Fruit fly (Drosophila melanogaster): ENCODE results near the gene CG11109.
A peak's percentile ranks its signal among the peaks of the same experiment; 100 is the strongest.

Gene CG11109

dm6 chr3L:22865061-22865418, 7.0 kb upstream of the CG11109 start:
- peak; percentile 23 for TF ChIP-seq CG10631 (GFP tag; optimal IDR thresholded peaks at IDR 0.05)
- TF ChIP-seq svp (GFP tag) = peak; percentile 73
- TF ChIP-seq spab (GFP tag; optimal IDR thresholded peaks at IDR 0.05) = peak; percentile 29
- TF ChIP-seq CG6276 (GFP tag; optimal IDR thresholded peaks at IDR 0.05) = peak; percentile 85
- peak; percentile 61 for TF ChIP-seq topi (GFP tag; optimal IDR thresholded peaks at IDR 0.05)
- peak; percentile 41 for TF ChIP-seq Eip75B (GFP tag; optimal IDR thresholded peaks at IDR 0.05)
- peak; percentile 73 for TF ChIP-seq Met (GFP tag; optimal IDR thresholded peaks at IDR 0.05)
- TF ChIP-seq CG10669 (GFP tag; optimal IDR thresholded peaks at IDR 0.05) = peak; percentile 53
- peak; percentile 39 for TF ChIP-seq CG11902 (GFP tag; optimal IDR thresholded peaks at IDR 0.05)
- TF ChIP-seq CG9139 (GFP tag; optimal IDR thresholded peaks at IDR 0.05) = no peak
- peak; percentile 94 for TF ChIP-seq Eip78C (GFP tag)
- peak; percentile 5 for TF ChIP-seq fkh (GFP tag; optimal IDR thresholded peaks at IDR 0.05)
- peak; percentile 55 for TF ChIP-seq dsx (GFP tag; optimal IDR thresholded peaks at IDR 0.05; ENCODE audit: poor library complexity, severe bottlenecking)
- TF ChIP-seq CG3919 (GFP tag; optimal IDR thresholded peaks at IDR 0.05) = peak; percentile 60
- peak; percentile 40 for TF ChIP-seq CG8319 (GFP tag; optimal IDR thresholded peaks at IDR 0.05)
- peak; percentile 72 for TF ChIP-seq pdm3 (GFP tag; optimal IDR thresholded peaks at IDR 0.05)
- peak; percentile 45 for TF ChIP-seq dac (GFP tag; optimal IDR thresholded peaks at IDR 0.05)
- peak; percentile 79 for TF ChIP-seq acj6 (GFP tag; optimal IDR thresholded peaks at IDR 0.05)
- TF ChIP-seq vri (GFP tag; optimal IDR thresholded peaks at IDR 0.05) = no peak
- peak; percentile 75 for TF ChIP-seq Sox102F (GFP tag; optimal IDR thresholded peaks at IDR 0.05)
- peak; percentile 39 for TF ChIP-seq CG31627 (GFP tag; optimal IDR thresholded peaks at IDR 0.05)
- peak; percentile 77 for TF ChIP-seq Hr4 (GFP tag; optimal IDR thresholded peaks at IDR 0.05)
- peak; percentile 73 for TF ChIP-seq Smox (GFP tag; optimal IDR thresholded peaks at IDR 0.05)
- TF ChIP-seq CG16779 (tag; optimal IDR thresholded peaks at IDR 0.05) = peak; percentile 54
- peak; percentile 22 for TF ChIP-seq CG6854 (GFP tag; optimal IDR thresholded peaks at IDR 0.05)
- TF ChIP-seq achi (GFP tag; optimal IDR thresholded peaks at IDR 0.05) = no peak
- no peak for TF ChIP-seq Gug (GFP tag; IDR thresholded peaks at IDR 0.05)
- TF ChIP-seq CG15336 (GFP tag; IDR thresholded peaks at IDR 0.05) = peak; percentile 91
- no peak for TF ChIP-seq CG11294 (GFP tag; IDR thresholded peaks at IDR 0.05)
- peak; percentile 58 for TF ChIP-seq Hr39 (GFP tag; optimal IDR thresholded peaks at IDR 0.05)
- peak; percentile 71 for TF ChIP-seq eg (GFP tag; IDR thresholded peaks at IDR 0.05)
- peak; percentile 2 for TF ChIP-seq CG11762 (GFP tag; optimal IDR thresholded peaks at IDR 0.05; ENCODE audit: insufficient read depth)
- TF ChIP-seq net (GFP tag; optimal IDR thresholded peaks at IDR 0.05) = peak; percentile 65
- TF ChIP-seq CG34406 (GFP tag; optimal IDR thresholded peaks at IDR 0.05) = peak; percentile 79
- peak; percentile 80 for TF ChIP-seq CG32006 (GFP tag; optimal IDR thresholded peaks at IDR 0.05)
- TF ChIP-seq CG6163 (GFP tag; IDR thresholded peaks at IDR 0.05) = peak; percentile 38; the same call in 1 of the 3 replicates
- TF ChIP-seq Hr38 (GFP tag; optimal IDR thresholded peaks at IDR 0.05) = no peak
- peak; percentile 40 for TF ChIP-seq CG1621 (tag; optimal IDR thresholded peaks at IDR 0.05)
- peak; percentile 58 for TF ChIP-seq CG3032 (tag; optimal IDR thresholded peaks at IDR 0.05)
- peak in 1 of 2 experiments; percentile 73 for TF ChIP-seq salr (GFP tag; optimal IDR thresholded peaks at IDR 0.05)
- TF ChIP-seq OdsH (GFP tag; optimal IDR thresholded peaks at IDR 0.05) = peak; percentile 82
- peak; percentile 75 for TF ChIP-seq CG8632 (GFP tag; optimal IDR thresholded peaks at IDR 0.05)
- peak; percentile 18 to 54 for TF ChIP-seq ss (GFP tag; optimal IDR thresholded peaks at IDR 0.05)
- TF ChIP-seq CG4318 (GFP tag; optimal IDR thresholded peaks at IDR 0.05) = no peak
- peak; percentile 9 for TF ChIP-seq Ets21C (GFP tag; optimal IDR thresholded peaks at IDR 0.05)
- peak; percentile 76 for TF ChIP-seq Ets96B (tag; optimal IDR thresholded peaks at IDR 0.05)
- peak; percentile 76 for TF ChIP-seq esn (GFP tag; optimal IDR thresholded peaks at IDR 0.05)
- peak; percentile 31 for TF ChIP-seq fd59A (GFP tag; optimal IDR thresholded peaks at IDR 0.05)
- TF ChIP-seq CG7368 (GFP tag; optimal IDR thresholded peaks at IDR 0.05) = peak; percentile 29
- no peak for TF ChIP-seq cyc (GFP tag; optimal IDR thresholded peaks at IDR 0.05)
- TF ChIP-seq CG6808 (GFP tag; optimal IDR thresholded peaks at IDR 0.05) = peak; percentile 38
- peak; percentile 73 for TF ChIP-seq CG6792 (GFP tag; optimal IDR thresholded peaks at IDR 0.05)
